Fruit fly (Drosophila melanogaster): ENCODE results near the gene CG4325.

dm6 chrX:2036800-2037488, 6.7 kb downstream of the CG4325 start:
- TF ChIP-seq CG14655 (GFP tag; optimal IDR thresholded peaks at IDR 0.05) (peak; percentile 63), CG13204 (GFP tag; optimal IDR thresholded peaks at IDR 0.05) (no peak), EcR (GFP tag; optimal IDR thresholded peaks at IDR 0.05) (no peak)

All from whole organism, pupa.